Fruit fly (Drosophila melanogaster) whole organism, embryonic: ENCODE results near the gene CG3104.
A peak's percentile ranks its signal among the peaks of the same experiment; 100 is the strongest.

ENCODE experiments used
- B-H1 ChIP-seq: fragments of 200-800 bp; sonication (Bioruptor generic); IDR thresholded peaks from 3 replicates; pipeline ENCODE4 v1.3.6; 2022; ENCODE audit warnings: missing biosample characterization, missing genetic modification characterization
- BEAF-32 ChIP-seq: fragments of 200-800 bp; sonication (Bioruptor generic); optimal IDR thresholded peaks from 3 replicates; lab custom pipeline; 2017; ENCODE audit warnings: missing biosample characterization, missing genetic modification characterization, mild to moderate bottlenecking, moderate library complexity, missing genetic modification reagents
- CG11695 ChIP-seq: fragments of 200-800 bp; sonication (Bioruptor generic); IDR thresholded peaks from 3 replicates; pipeline ENCODE4 v1.3.6; 2022; ENCODE audit warnings: missing biosample characterization, missing genetic modification characterization
- CG12769 ChIP-seq: fragments of 200-800 bp; sonication (Bioruptor generic); optimal IDR thresholded peaks from 2 replicates; lab custom pipeline; 2019; ENCODE audit warnings: missing biosample characterization, mild to moderate bottlenecking, missing genetic modification characterization, moderate library complexity
- CG13123 ChIP-seq: fragments of 200-800 bp; sonication (Bioruptor generic); optimal IDR thresholded peaks from 2 replicates; lab custom pipeline; 2016; ENCODE audit warnings: missing biosample characterization, missing genetic modification characterization
- CG14014 ChIP-seq: fragments of 200-800 bp; sonication (Bioruptor generic); IDR thresholded peaks from 2 replicates; pipeline ENCODE4 v1.3.6; 2022; ENCODE audit warnings: missing biosample characterization, missing genetic modification characterization
- CG14441 ChIP-seq: fragments of 200-800 bp; sonication (Bioruptor generic); IDR thresholded peaks from 2 replicates; pipeline ENCODE4 v1.3.6; 2022; ENCODE audit warnings: missing biosample characterization, missing genetic modification characterization
- CG15479 ChIP-seq: fragments of 200-800 bp; sonication (Bioruptor generic); optimal IDR thresholded peaks from 3 replicates; lab custom pipeline; 2019; ENCODE audit warnings: missing biosample characterization, mild to moderate bottlenecking, missing genetic modification characterization, moderate library complexity
- CG15696 ChIP-seq: fragments of 200-800 bp; sonication (Bioruptor generic); optimal IDR thresholded peaks from 2 replicates; lab custom pipeline; 2019; ENCODE audit warnings: missing biosample characterization, mild to moderate bottlenecking, missing genetic modification characterization, moderate library complexity
- CG16779 ChIP-seq: fragments of 200-800 bp; sonication (Bioruptor generic); IDR thresholded peaks from 2 replicates; pipeline ENCODE4 v1.3.6; 2022; ENCODE audit warnings: missing biosample characterization, missing genetic modification characterization
- CG1792 ChIP-seq: fragments of 200-800 bp; sonication (Bioruptor generic); optimal IDR thresholded peaks from 2 replicates; lab custom pipeline; 2016; ENCODE audit warnings: missing biosample characterization, missing genetic modification characterization
- CG18011 ChIP-seq: fragments of 200-800 bp; sonication (Bioruptor generic); optimal IDR thresholded peaks from 2 replicates; lab custom pipeline; 2017; ENCODE audit warnings: missing biosample characterization, missing genetic modification characterization, mild to moderate bottlenecking, moderate library complexity, missing genotype
- CG2120 ChIP-seq: fragments of 200-800 bp; sonication (Bioruptor generic); optimal IDR thresholded peaks from 3 replicates; lab custom pipeline; 2016; ENCODE audit warnings: missing biosample characterization, missing genetic modification characterization
- CG2199 ChIP-seq: fragments of 200-800 bp; sonication (Bioruptor generic); IDR thresholded peaks from 3 replicates; pipeline ENCODE4 v1.3.6; 2022; ENCODE audit warnings: missing biosample characterization, missing genetic modification characterization
- CG2875 ChIP-seq: fragments of 200-800 bp; sonication (Bioruptor generic); optimal IDR thresholded peaks from 2 replicates; lab custom pipeline; 2017; ENCODE audit warnings: missing biosample characterization, mild to moderate bottlenecking, missing genetic modification characterization, missing genetic modification reagents
- CG31388 ChIP-seq: fragments of 200-800 bp; sonication (Bioruptor generic); optimal IDR thresholded peaks from 2 replicates; lab custom pipeline; 2016; ENCODE audit warnings: missing biosample characterization, missing genetic modification characterization
- CG34224 ChIP-seq: fragments of 200-800 bp; sonication (Bioruptor generic); IDR thresholded peaks from 3 replicates; pipeline ENCODE4 v1.3.6; 2022; ENCODE audit warnings: missing biosample characterization, missing genetic modification characterization; ENCODE audit not compliant: partially characterized antibody
- CG4360 ChIP-seq: fragments of 200-800 bp; sonication (Bioruptor generic); IDR thresholded peaks from 2 replicates; pipeline ENCODE4 v1.3.6; 2022; ENCODE audit warnings: missing biosample characterization, missing genetic modification characterization
- CG6254 ChIP-seq: fragments of 200-800 bp; sonication (Bioruptor generic); optimal IDR thresholded peaks from 3 replicates; lab custom pipeline; 2017; ENCODE audit warnings: mild to moderate bottlenecking, missing biosample characterization, missing genetic modification reagents, missing genetic modification characterization
- CG7928 ChIP-seq: fragments of 200-800 bp; sonication (Bioruptor generic); optimal IDR thresholded peaks from 2 replicates; lab custom pipeline; 2017; ENCODE audit warnings: missing biosample characterization, mild to moderate bottlenecking, missing genetic modification characterization
- CG9876 ChIP-seq: fragments of 200-800 bp; sonication (Bioruptor generic); optimal IDR thresholded peaks from 2 replicates; lab custom pipeline; 2016; ENCODE audit warnings: missing biosample characterization, missing genetic modification characterization
- CkIIα-i1 ChIP-seq: fragments of 200-800 bp; sonication (Bioruptor generic); IDR thresholded peaks from 2 replicates; pipeline ENCODE4 v1.3.6; 2022; ENCODE audit warnings: missing biosample characterization, missing genetic modification characterization
- Dfd ChIP-seq, 2 experiments: fragments of >200 bp; optimal IDR thresholded peaks; 2 replicates each; lab custom pipeline; 2017; ENCODE audit warnings: missing biosample characterization in 2 of 2, missing genetic modification characterization in 2 of 2
- E2f1 ChIP-seq: fragments of 200-800 bp; sonication (Bioruptor generic); IDR thresholded peaks from 2 replicates; pipeline ENCODE4 v1.3.6; 2022; ENCODE audit warnings: missing biosample characterization, missing genetic modification characterization
- E2f2 ChIP-seq: fragments of 200-800 bp; sonication (Bioruptor generic); IDR thresholded peaks from 2 replicates; pipeline ENCODE4 v1.3.6; 2022; ENCODE audit warnings: missing biosample characterization, missing genetic modification characterization
- Ets65A ChIP-seq: fragments of 200-800 bp; sonication (Bioruptor generic); peaks from one replicate; lab custom pipeline; 2016; ENCODE audit warnings: missing biosample characterization, missing genetic modification characterization
- Gug ChIP-seq: fragments of 200-800 bp; sonication (Bioruptor generic); IDR thresholded peaks from 4 replicates; pipeline ENCODE4 v1.3.6; 2022; ENCODE audit warnings: missing biosample characterization, missing genetic modification characterization
- HLH4C ChIP-seq: fragments of 200-800 bp; sonication (Bioruptor generic); IDR thresholded peaks from 3 replicates; pipeline ENCODE4 v1.3.6; 2022; ENCODE audit warnings: missing biosample characterization, missing genetic modification characterization; ENCODE audit not compliant: partially characterized antibody
- MESR4 ChIP-seq: fragments of 200-800 bp; sonication (Bioruptor generic); optimal IDR thresholded peaks from 2 replicates; lab custom pipeline; 2018; ENCODE audit warnings: missing biosample characterization, mild to moderate bottlenecking, missing genetic modification characterization, moderate library complexity
- Mes4 ChIP-seq: fragments of 200-800 bp; sonication (Bioruptor generic); optimal IDR thresholded peaks from 2 replicates; lab custom pipeline; 2016; ENCODE audit warnings: missing biosample characterization, missing genetic modification characterization
- Rx ChIP-seq: fragments of 200-800 bp; sonication (Bioruptor generic); IDR thresholded peaks from 2 replicates; pipeline ENCODE4 v1.3.6; 2022; ENCODE audit warnings: missing biosample characterization, missing genetic modification characterization
- Sry-δ ChIP-seq: fragments of 200-800 bp; sonication (Bioruptor generic); optimal IDR thresholded peaks from 2 replicates; lab custom pipeline; 2016; ENCODE audit warnings: missing biosample characterization, missing genetic modification characterization
- Usf ChIP-seq: fragments of 200-800 bp; sonication (Bioruptor generic); optimal IDR thresholded peaks from 2 replicates; lab custom pipeline; 2017; ENCODE audit warnings: missing genotype, missing biosample characterization, missing genetic modification characterization
- ab ChIP-seq: fragments of 200-800 bp; sonication (Bioruptor generic); optimal IDR thresholded peaks from 2 replicates; lab custom pipeline; 2016; ENCODE audit warnings: missing biosample characterization, missing genetic modification characterization
- ash1 ChIP-seq: fragments of 200-800 bp; sonication (Bioruptor generic); optimal IDR thresholded peaks from 2 replicates; lab custom pipeline; 2018; ENCODE audit warnings: missing biosample characterization, mild to moderate bottlenecking, missing genetic modification characterization
- bcd ChIP-seq: fragments of 200-800 bp; sonication (Bioruptor generic); optimal IDR thresholded peaks from 2 replicates; lab custom pipeline; 2017; ENCODE audit warnings: missing biosample characterization, mild to moderate bottlenecking, missing genetic modification characterization
- bowl ChIP-seq: fragments of 200-800 bp; sonication (Bioruptor generic); IDR thresholded peaks from 2 replicates; pipeline ENCODE4 v1.3.6; 2022; ENCODE audit warnings: missing biosample characterization, missing genetic modification characterization
- bsh ChIP-seq, 2 experiments: fragments of 200-800 bp; sonication (Bioruptor generic); optimal IDR thresholded peaks; 2 replicates each; lab custom pipeline; 2017 to 2018; ENCODE audit warnings: mild to moderate bottlenecking in 2 of 2, missing biosample characterization in 2 of 2, missing genetic modification characterization in 2 of 2, moderate library complexity in 1 of 2
- cato ChIP-seq: fragments of 200-800 bp; sonication (Bioruptor generic); optimal IDR thresholded peaks from 2 replicates; lab custom pipeline; 2016; ENCODE audit warnings: missing biosample characterization, missing genetic modification characterization, borderline replicate concordance
- corto ChIP-seq: fragments of 200-800 bp; sonication (Bioruptor generic); optimal IDR thresholded peaks from 2 replicates; lab custom pipeline; 2016; ENCODE audit warnings: missing biosample characterization, mild to moderate bottlenecking, missing genetic modification characterization, moderate library complexity
- gem ChIP-seq: fragments of 200-800 bp; sonication (Bioruptor generic); optimal IDR thresholded peaks from 2 replicates; lab custom pipeline; 2019; ENCODE audit warnings: missing biosample characterization, mild to moderate bottlenecking, missing genetic modification characterization, moderate library complexity
- luna ChIP-seq: fragments of 200-800 bp; sonication (Bioruptor generic); optimal IDR thresholded peaks from 2 replicates; lab custom pipeline; 2016; ENCODE audit warnings: missing biosample characterization, missing genetic modification characterization
- oc ChIP-seq: fragments of 200-800 bp; sonication (Bioruptor generic); optimal IDR thresholded peaks from 2 replicates; lab custom pipeline; 2018; ENCODE audit warnings: missing biosample characterization, mild to moderate bottlenecking, missing genetic modification characterization, moderate library complexity
- odd ChIP-seq: fragments of 200-800 bp; sonication (Bioruptor generic); optimal IDR thresholded peaks from 2 replicates; lab custom pipeline; 2017; ENCODE audit warnings: missing biosample characterization, mild to moderate bottlenecking, missing genetic modification characterization
- p53 ChIP-seq: fragments of 200-800 bp; sonication (Bioruptor generic); optimal IDR thresholded peaks from 2 replicates; lab custom pipeline; 2016; ENCODE audit warnings: missing biosample characterization, missing genetic modification characterization
- sd ChIP-seq: fragments of 200-800 bp; sonication (Bioruptor generic); optimal IDR thresholded peaks from 3 replicates; lab custom pipeline; 2018; ENCODE audit warnings: missing biosample characterization, mild to moderate bottlenecking, missing genetic modification characterization, moderate library complexity
- slou ChIP-seq: fragments of 200-800 bp; sonication (Bioruptor generic); optimal IDR thresholded peaks from 3 replicates; lab custom pipeline; 2016; ENCODE audit warnings: missing biosample characterization, missing genetic modification characterization
- toy ChIP-seq: fragments of 200-800 bp; sonication (Bioruptor generic); IDR thresholded peaks from 2 replicates; pipeline ENCODE4 v1.3.6; 2022; ENCODE audit warnings: missing biosample characterization, missing genetic modification characterization
- twi ChIP-seq: fragments of 200-800 bp; optimal IDR thresholded peaks from 2 replicates; lab custom pipeline; 2019; ENCODE audit warnings: missing biosample characterization, mild to moderate bottlenecking, missing genetic modification characterization, moderate library complexity

Gene CG3104

DNA sequence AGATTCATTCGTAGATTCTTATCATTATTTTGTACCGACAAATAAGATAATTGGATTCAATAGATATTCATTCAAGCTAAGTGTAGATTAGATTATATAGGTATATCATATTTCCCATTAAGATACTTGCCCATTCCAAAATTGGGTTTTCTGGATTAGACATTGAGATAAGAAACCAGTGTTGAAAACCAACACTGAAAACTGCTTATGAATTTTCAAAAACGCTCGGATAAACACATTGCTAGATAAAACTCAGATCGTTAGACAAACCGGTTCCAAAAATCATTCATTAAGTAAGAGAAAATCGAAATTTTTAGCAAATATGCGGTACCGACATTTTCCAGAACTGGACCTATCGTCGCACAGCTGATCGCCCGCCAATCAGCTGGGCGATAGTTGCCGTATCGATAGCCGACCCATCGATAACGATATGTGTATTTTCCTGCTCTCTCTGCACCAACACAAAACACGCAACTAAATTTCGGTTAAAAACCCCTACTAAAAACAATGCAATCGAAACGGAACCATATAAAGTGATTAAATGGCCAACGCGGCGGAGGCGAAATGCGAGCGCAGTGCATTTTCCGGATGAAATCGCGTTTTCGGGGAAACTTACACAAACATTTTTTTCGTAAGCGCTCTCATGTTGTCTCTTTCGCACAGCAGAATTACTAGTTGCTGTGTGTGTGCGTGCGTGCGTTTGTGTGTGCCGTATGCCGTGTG lies 30.1 kb upstream of the CG3104 start, which contains the start of the genes NTPase and lilli (continued):
- TF ChIP-seq E2f1 (GFP tag; lab: Robert Waterston, UW): peak; percentile 48
- TF ChIP-seq CG31388: peak; percentile 68
- no peak for TF ChIP-seq CG12769
- no peak for TF ChIP-seq slou (GFP tag; lab: Kevin White, UChicago)
- no peak for TF ChIP-seq Usf (GFP tag; lab: Kevin White, UChicago)
- peak; percentile 32 for TF ChIP-seq CG13123
- TF ChIP-seq CG2120: peak; percentile 60
- TF ChIP-seq corto: peak; percentile 73
- TF ChIP-seq Ets65A (GFP tag; lab: Kevin White, UChicago): peak; percentile 92
- peak; percentile 66 for TF ChIP-seq CG9876
- TF ChIP-seq CG7928 (GFP tag; lab: Kevin White, UChicago): no peak
- TF ChIP-seq CG14014: peak; percentile 44; the same call in 1 of the 2 replicates
- peak; percentile 64 for TF ChIP-seq p53
- TF ChIP-seq cato (GFP tag; lab: Kevin White, UChicago): no peak
- TF ChIP-seq CG2199: peak; percentile 20; the same call in 1 of the 3 replicates
- no peak for TF ChIP-seq odd (GFP tag; lab: Kevin White, UChicago)
- TF ChIP-seq CG4360 (GFP tag; lab: Robert Waterston, UW): no peak
- TF ChIP-seq CG15696: no peak
- peak; percentile 94 for TF ChIP-seq BEAF-32 (GFP tag; lab: Kevin White, UChicago)
- peak; percentile 33 for TF ChIP-seq CG18011 (GFP tag; lab: Kevin White, UChicago)
- TF ChIP-seq MESR4 (GFP tag; lab: Kevin White, UChicago): peak; percentile 86
- TF ChIP-seq CG15479 (GFP tag; lab: Kevin White, UChicago): peak; percentile 50
- peak; percentile 92 for TF ChIP-seq HLH4C (GFP tag; lab: Robert Waterston, UW)
- TF ChIP-seq luna (GFP tag; lab: Kevin White, UChicago): no peak
- TF ChIP-seq CG16779: no peak
- TF ChIP-seq Dfd (GFP tag; optimal IDR thresholded peaks at IDR 0.05; lab: Kevin White, UChicago): no peak
- TF ChIP-seq CG1792 (GFP tag; lab: Kevin White, UChicago): peak; percentile 12
- peak; percentile 55 for TF ChIP-seq gem (tag; lab: Kevin White, UChicago)
- peak; percentile 25 for TF ChIP-seq Mes4 (GFP tag; lab: Kevin White, UChicago)
- TF ChIP-seq twi (tag; lab: Kevin White, UChicago): no peak
- TF ChIP-seq Gug (GFP tag; lab: Robert Waterston, UW): peak; percentile 20; the same call in 2 of the 4 replicates
- no peak for TF ChIP-seq ash1 (GFP tag; lab: Kevin White, UChicago)
- no peak for TF ChIP-seq bowl (GFP tag; lab: Robert Waterston, UW)
- TF ChIP-seq Sry-δ: peak; percentile 84
- peak; percentile 22 for TF ChIP-seq oc (tag; lab: Kevin White, UChicago)
- TF ChIP-seq CkIIα-i1 (GFP tag; lab: Robert Waterston, UW): no peak
- no peak for TF ChIP-seq CG2875
- TF ChIP-seq Rx: no peak; the same call in 1 of the 2 replicates
- TF ChIP-seq bsh (GFP tag; optimal IDR thresholded peaks at IDR 0.05; lab: Kevin White, UChicago): peak in 1 of 2 experiments; percentile 40
- peak; percentile 39 for TF ChIP-seq sd (tag; lab: Kevin White, UChicago)
- TF ChIP-seq E2f2 (GFP tag; lab: Robert Waterston, UW): no peak; the same call in none of the 2 replicates
- no peak for TF ChIP-seq CG6254 (GFP tag; lab: Kevin White, UChicago)
- TF ChIP-seq bcd: peak; percentile 56
- peak; percentile 93 for TF ChIP-seq CG34224 (GFP tag; lab: Robert Waterston, UW)
- peak; percentile 14; the same call in 1 of the 3 replicates for TF ChIP-seq B-H1 (GFP tag; lab: Robert Waterston, UW)
- no peak for TF ChIP-seq toy (GFP tag; lab: Robert Waterston, UW)
- TF ChIP-seq ab (GFP tag; lab: Kevin White, UChicago): peak; percentile 15
- TF ChIP-seq CG11695 (GFP tag; lab: Robert Waterston, UW): peak; percentile 38; the same call in 1 of the 3 replicates
- peak; percentile 63 for TF ChIP-seq CG14441
